Worm (Caenorhabditis elegans) whole organism, L2 larva: ENCODE results near the gene ZK1307.4.
A peak's percentile ranks its signal among the peaks of the same experiment; 100 is the strongest.

Experiments used
- C34F6.9 ChIP-seq: fragments of 150-350 bp; optimal IDR thresholded peaks from 2 replicates; lab custom pipeline; 2014; ENCODE audit warnings: missing biosample characterization, missing genetic modification characterization
- F13H6.1 ChIP-seq: sonication (generic microtip); optimal IDR thresholded peaks from 2 replicates; lab custom pipeline; 2016; ENCODE audit warnings: missing genetic modification characterization, missing compliant biosample characterization
- R02D3.7 ChIP-seq: fragments of 150-350 bp; optimal IDR thresholded peaks from 2 replicates; lab custom pipeline; 2014; ENCODE audit warnings: missing biosample characterization, missing genetic modification characterization
- ZK546.5 ChIP-seq: sonication (generic microtip); optimal IDR thresholded peaks from 2 replicates; lab custom pipeline; 2017; ENCODE audit warnings: missing biosample characterization, missing genetic modification characterization
- alr-1 ChIP-seq: fragments of 150-350 bp; optimal IDR thresholded peaks from 2 replicates; lab custom pipeline; 2014; ENCODE audit warnings: missing biosample characterization, missing genetic modification characterization
- aly-2 ChIP-seq: fragments of 150-350 bp; optimal IDR thresholded peaks from 2 replicates; lab custom pipeline; 2014; ENCODE audit warnings: missing biosample characterization, missing genetic modification characterization
- ama-1 ChIP-seq: fragments of 150-350 bp; optimal IDR thresholded peaks from 2 replicates; lab custom pipeline; 2018; ENCODE audit warnings: inconsistent platforms
- blmp-1 ChIP-seq: sonication (generic microtip); optimal IDR thresholded peaks from 2 replicates; lab custom pipeline; 2017; ENCODE audit warnings: missing genetic modification characterization, mild to moderate bottlenecking, missing compliant biosample characterization, antibody characterized with exemption, moderate library complexity; ENCODE audit not compliant: insufficient read depth
- ceh-82 ChIP-seq: fragments of 150-350 bp; optimal IDR thresholded peaks from 2 replicates; lab custom pipeline; 2014; ENCODE audit warnings: missing biosample characterization, missing genetic modification characterization
- crh-2 ChIP-seq: sonication (generic microtip); optimal IDR thresholded peaks from 2 replicates; lab custom pipeline; 2017; ENCODE audit warnings: missing biosample characterization, missing genetic modification characterization
- dmd-4 ChIP-seq: sonication (generic microtip); optimal IDR thresholded peaks from 2 replicates; lab custom pipeline; 2017; ENCODE audit warnings: missing biosample characterization, missing genetic modification characterization
- egl-27 ChIP-seq: sonication (generic microtip); optimal IDR thresholded peaks from 3 replicates; lab custom pipeline; 2017; ENCODE audit warnings: missing biosample characterization, missing genetic modification reagents, missing genetic modification characterization
- elt-3 ChIP-seq: sonication (generic microtip); optimal IDR thresholded peaks from 2 replicates; lab custom pipeline; 2017; ENCODE audit warnings: missing biosample characterization, missing genetic modification characterization
- fos-1 ChIP-seq: fragments of 150-350 bp; optimal IDR thresholded peaks from 2 replicates; lab custom pipeline; 2014; ENCODE audit warnings: missing biosample characterization, missing genetic modification characterization
- gmeb-1 ChIP-seq: fragments of 150-350 bp; optimal IDR thresholded peaks from 2 replicates; lab custom pipeline; 2014; ENCODE audit warnings: missing biosample characterization, missing genetic modification characterization
- lin-13 ChIP-seq: fragments of 150-350 bp; optimal IDR thresholded peaks from 2 replicates; lab custom pipeline; 2014; ENCODE audit warnings: missing biosample characterization, missing genetic modification reagents, missing genetic modification characterization
- lin-39 ChIP-seq: fragments of 150-350 bp; optimal IDR thresholded peaks from 2 replicates; lab custom pipeline; 2014; ENCODE audit warnings: missing biosample characterization, missing genetic modification reagents, missing genetic modification characterization
- lsy-2 ChIP-seq, 2 experiments: fragments of 150-350 bp in 1 of 2; sonication (generic microtip) in 1 of 2; optimal IDR thresholded peaks; 2 replicates each; lab custom pipeline; 2014 to 2017; ENCODE audit warnings: missing biosample characterization in 2 of 2, missing genetic modification characterization in 2 of 2
- mdl-1 ChIP-seq, 2 experiments: fragments of 150-350 bp in 1 of 2; sonication (generic microtip) in 1 of 2; optimal IDR thresholded peaks; 2 replicates each; lab custom pipeline; 2017; ENCODE audit warnings: missing biosample characterization in 2 of 2, missing genetic modification characterization in 2 of 2
- nhr-10 ChIP-seq: sonication (generic microtip); optimal IDR thresholded peaks from 2 replicates; lab custom pipeline; 2017; ENCODE audit warnings: missing biosample characterization, missing genetic modification characterization
- nhr-12 ChIP-seq: fragments of 150-350 bp; optimal IDR thresholded peaks from 2 replicates; lab custom pipeline; 2014; ENCODE audit warnings: missing biosample characterization, missing genetic modification characterization
- nhr-129 ChIP-seq: fragments of 150-350 bp; optimal IDR thresholded peaks from 2 replicates; lab custom pipeline; 2014; ENCODE audit warnings: missing biosample characterization, missing genetic modification characterization
- nhr-21 ChIP-seq: fragments of 150-350 bp; optimal IDR thresholded peaks from 2 replicates; lab custom pipeline; 2014; ENCODE audit warnings: missing biosample characterization, missing genetic modification characterization
- nhr-237 ChIP-seq: fragments of 150-350 bp; optimal IDR thresholded peaks from 2 replicates; lab custom pipeline; 2014; ENCODE audit warnings: missing biosample characterization, missing genetic modification characterization
- nhr-25 ChIP-seq: fragments of 150-350 bp; sonication (generic microtip); optimal IDR thresholded peaks from 3 replicates; lab custom pipeline; 2014; ENCODE audit warnings: missing biosample characterization, missing genetic modification characterization
- nhr-6 ChIP-seq: fragments of 150-350 bp; optimal IDR thresholded peaks from 2 replicates; lab custom pipeline; 2014; ENCODE audit warnings: missing biosample characterization, missing genetic modification characterization
- peb-1 ChIP-seq: fragments of 150-350 bp; optimal IDR thresholded peaks from 2 replicates; lab custom pipeline; 2014; ENCODE audit warnings: missing biosample characterization, missing genetic modification characterization
- sem-4 ChIP-seq: fragments of 150-350 bp; optimal IDR thresholded peaks from 2 replicates; lab custom pipeline; 2014; ENCODE audit warnings: missing biosample characterization, missing genetic modification reagents, missing genetic modification characterization
- skn-1 ChIP-seq: sonication (generic microtip); optimal IDR thresholded peaks from 2 replicates; lab custom pipeline; 2017; ENCODE audit warnings: missing biosample characterization, missing genetic modification characterization
- sma-3 ChIP-seq: sonication (generic microtip); optimal IDR thresholded peaks from 2 replicates; lab custom pipeline; 2016; ENCODE audit warnings: missing genetic modification reagents, missing genetic modification characterization, missing compliant biosample characterization
- sma-9 ChIP-seq, 2 experiments: fragments of 150-350 bp in 1 of 2; sonication (generic microtip) in 1 of 2; optimal IDR thresholded peaks; 2 replicates each; lab custom pipeline; 2014 to 2016; ENCODE audit warnings: missing genetic modification characterization in 2 of 2, mild to moderate bottlenecking in 1 of 2, missing biosample characterization in 1 of 2, missing compliant biosample characterization in 1 of 2, missing genetic modification reagents in 1 of 2, moderate library complexity in 1 of 2
- snpc-4 ChIP-seq: fragments of 150-350 bp; optimal IDR thresholded peaks from 2 replicates; lab custom pipeline; 2014; ENCODE audit warnings: missing biosample characterization, missing genetic modification characterization
- unc-55 ChIP-seq: fragments of 150-350 bp; sonication (generic microtip); optimal IDR thresholded peaks from 3 replicates; lab custom pipeline; 2014; ENCODE audit warnings: missing biosample characterization, missing genetic modification reagents, missing genetic modification characterization
- unc-62 ChIP-seq: fragments of 150-350 bp; optimal IDR thresholded peaks from 2 replicates; lab custom pipeline; 2014; ENCODE audit warnings: missing biosample characterization, missing genetic modification reagents, missing genetic modification characterization
- zag-1 ChIP-seq: fragments of 150-350 bp; optimal IDR thresholded peaks from 2 replicates; lab custom pipeline; 2014; ENCODE audit warnings: missing biosample characterization, missing genetic modification characterization
- ztf-1 ChIP-seq: fragments of 200-800 bp; sonication (Bioruptor generic); conservative IDR thresholded peaks from 2 replicates; pipeline ENCODE4 v1.3.6; 2022; ENCODE audit warnings: missing genetic modification characterization, missing compliant biosample characterization
- ztf-11 ChIP-seq: sonication (generic microtip); optimal IDR thresholded peaks from 2 replicates; lab custom pipeline; 2017; ENCODE audit warnings: missing biosample characterization, missing genetic modification characterization
- ztf-4 ChIP-seq: fragments of 150-350 bp; optimal IDR thresholded peaks from 2 replicates; lab custom pipeline; 2014; ENCODE audit warnings: missing biosample characterization, missing genetic modification characterization

ZK1307.4 gene

ce11 chrII:9603419-9603818 is 48.2 kb downstream of the ZK1307.4 start (continued):
- TF ChIP-seq alr-1 (tag; lab: Kevin White, UChicago) (peak; percentile 76), nhr-237 (no peak), snpc-4 (tag; lab: Kevin White, UChicago) (peak; percentile 53), unc-62 (GFP tag; lab: Kevin White, UChicago) (peak; percentile 84), C34F6.9 (tag; lab: Kevin White, UChicago) (peak; percentile 98), nhr-10 (tag; lab: Kevin White, UChicago) (peak; percentile 54), nhr-25 (tag; lab: Kevin White, UChicago) (peak; percentile 97), R02D3.7 (tag; lab: Kevin White, UChicago) (peak; percentile 22), fos-1 (tag; lab: Kevin White, UChicago) (peak; percentile 96), crh-2 (tag; lab: Kevin White, UChicago) (peak; percentile 97), ztf-1 (no peak), skn-1 (tag; lab: Kevin White, UChicago) (peak; percentile 45), aly-2 (tag; lab: Kevin White, UChicago) (no peak), peb-1 (no peak), ZK546.5 (tag; lab: Kevin White, UChicago) (no peak), mdl-1 (tag; optimal IDR thresholded peaks at IDR 0.05; lab: Kevin White, UChicago) (peak; percentile 99 to 100), F13H6.1 (tag; lab: Kevin White, UChicago) (peak; percentile 96), dmd-4 (tag; lab: Kevin White, UChicago) (no peak), egl-27 (tag; lab: Kevin White, UChicago) (peak; percentile 96)
- TF ChIP-seq, all 48 proteins: peak for 30

- peak; percentile 45 for TF ChIP-seq blmp-1
- TF ChIP-seq sma-9 (GFP tag; optimal IDR thresholded peaks at IDR 0.05; lab: Kevin White, UChicago) = peak; percentile 55
- TF ChIP-seq sma-9 (tag; optimal IDR thresholded peaks at IDR 0.05; lab: Kevin White, UChicago) = no peak
- no peak for TF ChIP-seq nhr-25 (tag; lab: Kevin White, UChicago)
- no peak for TF ChIP-seq peb-1
- TF ChIP-seq skn-1 (tag; lab: Kevin White, UChicago) = no peak
- TF ChIP-seq ama-1 (lab: Kevin White, UChicago) = no peak
- TF ChIP-seq dmd-4 (tag; lab: Kevin White, UChicago) = no peak
- TF ChIP-seq nhr-12 = no peak
- TF ChIP-seq R02D3.7 (tag; lab: Kevin White, UChicago) = no peak
- TF ChIP-seq ztf-11 = no peak
- no peak for TF ChIP-seq elt-3
- TF ChIP-seq F13H6.1 (tag; lab: Kevin White, UChicago) = no peak
- TF ChIP-seq zag-1 (tag; lab: Kevin White, UChicago) = no peak
- TF ChIP-seq unc-55 (GFP tag; lab: Kevin White, UChicago) = no peak
- peak; percentile 42 for TF ChIP-seq crh-2 (tag; lab: Kevin White, UChicago)
- peak; percentile 17 for TF ChIP-seq gmeb-1 (tag; lab: Kevin White, UChicago)
- no peak for TF ChIP-seq sma-3
- TF ChIP-seq, all 48 proteins: peak for 4
Observed at ce11 chrII:9602566-9602965, 49.0 kb downstream of the ZK1307.4 start.

ce11 chrII:9601679-9602078 is 49.9 kb downstream of the ZK1307.4 start:
- peak; percentile 36 for TF ChIP-seq C34F6.9 (tag; lab: Kevin White, UChicago)
- TF ChIP-seq lin-39 (tag; lab: Kevin White, UChicago) = no peak
- no peak for TF ChIP-seq ama-1 (lab: Kevin White, UChicago)
- peak; percentile 9 for TF ChIP-seq lin-13 (GFP tag; lab: Kevin White, UChicago)
- peak; percentile 72 for TF ChIP-seq ztf-4 (tag; lab: Kevin White, UChicago)
- peak; percentile 86 for TF ChIP-seq nhr-129 (tag; lab: Kevin White, UChicago)
- peak; percentile 54 for TF ChIP-seq gmeb-1 (tag; lab: Kevin White, UChicago)
- TF ChIP-seq unc-62 (GFP tag; lab: Kevin White, UChicago) = no peak
- no peak for TF ChIP-seq unc-55 (GFP tag; lab: Kevin White, UChicago)
- peak; percentile 68 for TF ChIP-seq blmp-1
- TF ChIP-seq ceh-82 = no peak
- TF ChIP-seq nhr-25 (tag; lab: Kevin White, UChicago) = peak; percentile 86
- TF ChIP-seq sma-3 = peak; percentile 17
- peak; percentile 72 for TF ChIP-seq sem-4 (tag; lab: Kevin White, UChicago)
- peak; percentile 75 for TF ChIP-seq crh-2 (tag; lab: Kevin White, UChicago)
- TF ChIP-seq mdl-1 (tag; optimal IDR thresholded peaks at IDR 0.05; lab: Kevin White, UChicago) = peak; percentile 3 to 70
- TF ChIP-seq nhr-21 (tag; lab: Kevin White, UChicago) = peak; percentile 12
- peak in 1 of 2 experiments; percentile 60 for TF ChIP-seq lsy-2 (tag; optimal IDR thresholded peaks at IDR 0.05; lab: Kevin White, UChicago)
- TF ChIP-seq sma-9 (GFP tag; optimal IDR thresholded peaks at IDR 0.05; lab: Kevin White, UChicago) = peak; percentile 87
- TF ChIP-seq sma-9 (tag; optimal IDR thresholded peaks at IDR 0.05; lab: Kevin White, UChicago) = no peak
- TF ChIP-seq nhr-6 (tag; lab: Kevin White, UChicago) = peak; percentile 27
